Worm (Caenorhabditis elegans): Measurements from ENCODE around the gene sfxn-2.

- TF ChIP-seq nhr-237 (tag; optimal IDR thresholded peaks at IDR 0.05) (no peak), jun-1 (tag; optimal IDR thresholded peaks at IDR 0.05) (no peak), daf-12 (tag; optimal IDR thresholded peaks at IDR 0.05) (no peak), unc-39 (tag; optimal IDR thresholded peaks at IDR 0.05) (no peak), aly-2 (tag; optimal IDR thresholded peaks at IDR 0.05) (no peak)
Observed at ce11 chrX:7954328-7954727, 3.8 kb downstream of the sfxn-2 start, which contains the start of gene dct-1.
